Fruit fly (Drosophila melanogaster) whole organism, embryonic: ENCODE data around the gene CG31867.

Source experiments
- CG10147 ChIP-seq: fragments of 200-800 bp; sonication (Bioruptor generic); optimal IDR thresholded peaks from 2 replicates; lab custom pipeline; 2019; ENCODE audit warnings: missing biosample characterization, mild to moderate bottlenecking, missing genetic modification characterization, moderate library complexity
- CG10267 ChIP-seq: fragments of 200-800 bp; sonication (Bioruptor generic); optimal IDR thresholded peaks from 2 replicates; lab custom pipeline; 2018; ENCODE audit warnings: missing biosample characterization, mild to moderate bottlenecking, missing genetic modification characterization, moderate library complexity
- CG10366 ChIP-seq: fragments of 200-800 bp; sonication (Bioruptor generic); IDR thresholded peaks from 2 replicates; pipeline ENCODE4 v1.3.6; 2022; ENCODE audit warnings: missing biosample characterization, missing genetic modification characterization
- CG10431 ChIP-seq: fragments of 200-800 bp; sonication (Bioruptor generic); optimal IDR thresholded peaks from 3 replicates; lab custom pipeline; 2018; ENCODE audit warnings: missing biosample characterization, mild to moderate bottlenecking, missing genetic modification characterization
- CG11247 ChIP-seq: fragments of 200-800 bp; sonication (Bioruptor generic); IDR thresholded peaks from 2 replicates; pipeline ENCODE4 v1.3.6; 2022; ENCODE audit warnings: missing biosample characterization, missing genetic modification characterization
- CG11456 ChIP-seq: fragments of 200-800 bp; sonication (Bioruptor generic); IDR thresholded peaks from 3 replicates; pipeline ENCODE4 v1.3.6; 2022; ENCODE audit warnings: missing biosample characterization, missing genetic modification characterization
- CG11504 ChIP-seq: fragments of 200-800 bp; sonication (Bioruptor generic); optimal IDR thresholded peaks from 3 replicates; lab custom pipeline; 2019; ENCODE audit warnings: missing biosample characterization, mild to moderate bottlenecking, missing genetic modification characterization, moderate library complexity
- CG12299 ChIP-seq: fragments of 200-800 bp; sonication (Bioruptor generic); optimal IDR thresholded peaks from 2 replicates; lab custom pipeline; 2018; ENCODE audit warnings: missing biosample characterization, mild to moderate bottlenecking, missing genetic modification characterization
- CG12659 ChIP-seq: fragments of 200-800 bp; sonication (Bioruptor generic); optimal IDR thresholded peaks from 3 replicates; lab custom pipeline; 2017; ENCODE audit warnings: mild to moderate bottlenecking, missing biosample characterization, missing genetic modification reagents, missing genetic modification characterization
- CG13287 ChIP-seq: fragments of 200-800 bp; sonication (Bioruptor generic); IDR thresholded peaks from 2 replicates; pipeline ENCODE4 v1.3.6; 2022; ENCODE audit warnings: missing biosample characterization, missing genetic modification characterization; ENCODE audit not compliant: partially characterized antibody
- CG14965 ChIP-seq: fragments of 200-800 bp; sonication (Bioruptor generic); optimal IDR thresholded peaks from 2 replicates; lab custom pipeline; 2016; ENCODE audit warnings: missing biosample characterization, missing genetic modification characterization, borderline replicate concordance
- CG1529 ChIP-seq: fragments of 200-800 bp; sonication (Bioruptor generic); optimal IDR thresholded peaks from 3 replicates; lab custom pipeline; 2018; ENCODE audit warnings: missing biosample characterization, missing genetic modification characterization
- CG1603 ChIP-seq: fragments of 200-800 bp; sonication (Bioruptor generic); optimal IDR thresholded peaks from 2 replicates; lab custom pipeline; 2019; ENCODE audit warnings: missing biosample characterization, mild to moderate bottlenecking, missing genetic modification characterization, moderate library complexity
- CG16863 ChIP-seq: fragments of 200-800 bp; sonication (Bioruptor generic); optimal IDR thresholded peaks from 3 replicates; lab custom pipeline; 2016; ENCODE audit warnings: missing biosample characterization, missing genetic modification characterization
- CG17612 ChIP-seq: fragments of 200-800 bp; sonication (Bioruptor generic); IDR thresholded peaks from 2 replicates; pipeline ENCODE4 v1.3.6; 2022; ENCODE audit warnings: missing biosample characterization, missing genetic modification characterization
- CG2199 ChIP-seq: fragments of 200-800 bp; sonication (Bioruptor generic); IDR thresholded peaks from 3 replicates; pipeline ENCODE4 v1.3.6; 2022; ENCODE audit warnings: missing biosample characterization, missing genetic modification characterization
- CG2712 ChIP-seq: fragments of 200-800 bp; optimal IDR thresholded peaks from 3 replicates; lab custom pipeline; 2019; ENCODE audit warnings: missing biosample characterization, mild to moderate bottlenecking, missing genetic modification characterization, moderate library complexity
- CG3726 ChIP-seq: fragments of 200-800 bp; sonication (Bioruptor generic); IDR thresholded peaks from 3 replicates; pipeline ENCODE4, ENCODE4 v1.3.6; 2022; ENCODE audit warnings: missing biosample characterization, missing genetic modification characterization
- CG5245 ChIP-seq: fragments of 200-800 bp; sonication (Bioruptor generic); optimal IDR thresholded peaks from 3 replicates; lab custom pipeline; 2016; ENCODE audit warnings: missing biosample characterization, missing genetic modification characterization
- CG6254 ChIP-seq: fragments of 200-800 bp; sonication (Bioruptor generic); optimal IDR thresholded peaks from 3 replicates; lab custom pipeline; 2017; ENCODE audit warnings: mild to moderate bottlenecking, missing biosample characterization, missing genetic modification reagents, missing genetic modification characterization
- CG7372 ChIP-seq: fragments of 200-800 bp; sonication (Bioruptor generic); IDR thresholded peaks from 2 replicates; pipeline ENCODE4 v1.3.6; 2022; ENCODE audit warnings: missing biosample characterization, missing genetic modification characterization
- CG7839 ChIP-seq: fragments of 200-800 bp; sonication (Bioruptor generic); optimal IDR thresholded peaks from 3 replicates; lab custom pipeline; 2018; ENCODE audit warnings: missing biosample characterization, mild to moderate bottlenecking, missing genetic modification characterization, moderate library complexity
- CG9215 ChIP-seq: fragments of 200-800 bp; sonication (Bioruptor generic); IDR thresholded peaks from 2 replicates; pipeline ENCODE4 v1.3.6; 2022; ENCODE audit warnings: missing biosample characterization, missing genetic modification characterization
- CoRest ChIP-seq: fragments of 200-800 bp; sonication (Bioruptor generic); optimal IDR thresholded peaks from 3 replicates; lab custom pipeline; 2018; ENCODE audit warnings: missing biosample characterization, mild to moderate bottlenecking, missing genetic modification characterization, moderate library complexity
- D19B ChIP-seq: fragments of 200-800 bp; sonication (Bioruptor generic); optimal IDR thresholded peaks from 2 replicates; lab custom pipeline; 2017; ENCODE audit warnings: missing biosample characterization, mild to moderate bottlenecking, missing genetic modification characterization
- Dref ChIP-seq: fragments of 200-800 bp; sonication (Bioruptor generic); IDR thresholded peaks from 2 replicates; pipeline ENCODE4 v1.3.6; 2022; ENCODE audit warnings: missing biosample characterization, missing genetic modification characterization
- HLH3B ChIP-seq: fragments of 200-800 bp; sonication (Bioruptor generic); IDR thresholded peaks from 2 replicates; pipeline ENCODE4 v1.3.6; 2022; ENCODE audit warnings: missing biosample characterization, missing genetic modification characterization
- Med ChIP-seq: fragments of 200-800 bp; sonication (Bioruptor generic); peaks from one replicate; lab custom pipeline; 2016; ENCODE audit warnings: missing biosample characterization, missing genetic modification characterization, mild to moderate bottlenecking, inconsistent platforms, moderate library complexity
- Nf-YA ChIP-seq: fragments of 200-800 bp; sonication (Bioruptor generic); IDR thresholded peaks from 2 replicates; pipeline ENCODE4 v1.3.6; 2022; ENCODE audit warnings: missing biosample characterization, missing genetic modification characterization
- Opbp ChIP-seq: fragments of 200-800 bp; sonication (Bioruptor generic); IDR thresholded peaks from 3 replicates; pipeline ENCODE4 v1.3.6; 2022; ENCODE audit warnings: missing biosample characterization, missing genetic modification characterization; ENCODE audit not compliant: partially characterized antibody
- TFAM ChIP-seq: fragments of 200-800 bp; sonication (Bioruptor generic); optimal IDR thresholded peaks from 2 replicates; lab custom pipeline; 2017; ENCODE audit warnings: missing biosample characterization, missing genetic modification characterization, inconsistent platforms
- Taf1 ChIP-seq: fragments of 200-800 bp; sonication (Bioruptor generic); IDR thresholded peaks from 2 replicates; pipeline ENCODE4 v1.3.6; 2022; ENCODE audit warnings: missing biosample characterization, missing genetic modification characterization
- aop ChIP-seq: fragments of 200-800 bp; sonication (Bioruptor generic); IDR thresholded peaks from 2 replicates; pipeline ENCODE4 v1.3.6; 2022; ENCODE audit warnings: missing biosample characterization, missing genetic modification characterization
- ase ChIP-seq: fragments of 200-800 bp; sonication (Bioruptor generic); IDR thresholded peaks from 3 replicates; pipeline ENCODE4 v1.3.6; 2022; ENCODE audit warnings: missing biosample characterization, missing genetic modification characterization
- bigmax ChIP-seq: fragments of 200-800 bp; sonication (Bioruptor generic); optimal IDR thresholded peaks from 2 replicates; lab custom pipeline; 2018; ENCODE audit warnings: missing biosample characterization, mild to moderate bottlenecking, missing genetic modification characterization
- dan ChIP-seq: fragments of 200-800 bp; sonication (Bioruptor generic); IDR thresholded peaks from 2 replicates; pipeline ENCODE4 v1.3.6; 2022; ENCODE audit warnings: missing biosample characterization, missing genetic modification characterization
- gce ChIP-seq: fragments of 200-800 bp; sonication (Bioruptor generic); IDR thresholded peaks from 3 replicates; pipeline ENCODE4 v1.3.6; 2022; ENCODE audit warnings: missing biosample characterization, missing genetic modification characterization
- gem ChIP-seq: fragments of 200-800 bp; sonication (Bioruptor generic); optimal IDR thresholded peaks from 2 replicates; lab custom pipeline; 2019; ENCODE audit warnings: missing biosample characterization, mild to moderate bottlenecking, missing genetic modification characterization, moderate library complexity
- gro ChIP-seq: fragments of 200-800 bp; sonication (Bioruptor generic); optimal IDR thresholded peaks from 2 replicates; lab custom pipeline; 2016; ENCODE audit warnings: missing biosample characterization, missing genetic modification characterization
- nom ChIP-seq: fragments of 200-800 bp; sonication (Bioruptor generic); optimal IDR thresholded peaks from 2 replicates; lab custom pipeline; 2017; ENCODE audit warnings: missing biosample characterization, missing genetic modification characterization, mild to moderate bottlenecking, moderate library complexity, missing genetic modification reagents
- onecut ChIP-seq: fragments of 200-800 bp; sonication (Bioruptor generic); IDR thresholded peaks from 2 replicates; pipeline ENCODE4 v1.3.6; 2022; ENCODE audit warnings: missing biosample characterization, missing genetic modification characterization
- otp ChIP-seq: fragments of 200-800 bp; sonication (Bioruptor generic); IDR thresholded peaks from 3 replicates; pipeline ENCODE4, ENCODE4 v1.3.6; 2022; ENCODE audit warnings: missing biosample characterization, missing genetic modification characterization
- pnt ChIP-seq: fragments of 200-800 bp; sonication (Bioruptor generic); optimal IDR thresholded peaks from 3 replicates; lab custom pipeline; 2016; ENCODE audit warnings: missing biosample characterization, missing genetic modification characterization
- sd ChIP-seq: fragments of 200-800 bp; sonication (Bioruptor generic); optimal IDR thresholded peaks from 3 replicates; lab custom pipeline; 2018; ENCODE audit warnings: missing biosample characterization, mild to moderate bottlenecking, missing genetic modification characterization, moderate library complexity
- ssp ChIP-seq: fragments of 200-800 bp; sonication (Bioruptor generic); IDR thresholded peaks from 2 replicates; pipeline ENCODE4 v1.3.6; 2022; ENCODE audit warnings: missing biosample characterization, missing genetic modification characterization
- tap ChIP-seq: fragments of 200-800 bp; optimal IDR thresholded peaks from 3 replicates; lab custom pipeline; 2019; ENCODE audit warnings: missing biosample characterization, mild to moderate bottlenecking, missing genetic modification characterization, moderate library complexity
- tin ChIP-seq: fragments of 200-800 bp; sonication (Bioruptor generic); optimal IDR thresholded peaks from 3 replicates; lab custom pipeline; 2016; ENCODE audit warnings: missing biosample characterization, missing genetic modification characterization
- vfl ChIP-seq: fragments of 200-800 bp; sonication (Bioruptor generic); optimal IDR thresholded peaks from 2 replicates; lab custom pipeline; 2016; ENCODE audit warnings: missing biosample characterization, missing genetic modification characterization
- vnd ChIP-seq: fragments of 200-800 bp; sonication (Bioruptor generic); IDR thresholded peaks from 3 replicates; pipeline ENCODE4 v1.3.6; 2022; ENCODE audit warnings: missing biosample characterization, missing genetic modification characterization; ENCODE audit not compliant: partially characterized antibody
- zf30C ChIP-seq: fragments of 200-800 bp; sonication (Bioruptor generic); optimal IDR thresholded peaks from 3 replicates; lab custom pipeline; 2018; ENCODE audit warnings: missing biosample characterization, mild to moderate bottlenecking, missing genetic modification characterization

The CG31867 gene

DNA sequence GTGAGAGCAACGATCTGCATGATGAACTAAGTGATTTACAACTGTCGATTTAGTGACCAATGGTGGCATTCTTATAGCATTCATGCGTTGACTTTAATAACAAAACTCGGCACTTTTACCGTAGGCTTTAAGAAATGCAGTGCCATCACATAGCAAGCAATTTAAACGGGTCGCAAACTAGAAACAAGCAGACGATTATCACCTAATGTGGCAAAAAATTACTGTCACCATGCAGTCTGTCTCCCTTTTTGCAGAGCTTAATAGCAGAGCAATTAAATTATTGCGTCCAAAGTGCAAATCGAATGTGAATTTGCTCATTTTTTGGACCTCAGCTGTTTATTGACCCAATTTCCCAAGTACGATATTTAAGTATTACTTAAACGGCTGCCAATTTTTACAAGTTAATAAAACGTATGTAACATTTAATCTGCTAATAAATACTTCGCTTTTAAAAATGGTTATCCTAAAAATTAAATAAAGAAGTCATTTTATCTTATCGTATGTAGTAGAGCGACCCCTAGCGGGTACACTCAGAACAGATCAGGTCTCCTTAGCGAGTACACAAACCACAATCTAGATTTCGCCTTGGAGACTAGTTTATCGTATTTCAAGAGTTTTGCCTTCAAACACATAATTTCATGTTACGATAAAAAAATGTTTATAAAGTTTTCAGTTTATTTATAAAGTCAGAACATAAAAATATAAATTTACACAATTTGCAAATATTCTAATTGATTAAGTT is 26.6 kb upstream of the CG31867 start, which contains the start of gene Vm32E:
TSS of gene Vm32E (minus strand) at position 51 of the 742 bp plus-strand sequence.
- no peak for TF ChIP-seq tin (GFP tag; lab: Kevin White, UChicago)
- TF ChIP-seq sd (tag; lab: Kevin White, UChicago): no peak
- TF ChIP-seq D19B (GFP tag; lab: Kevin White, UChicago): no peak
- no peak for TF ChIP-seq HLH3B
- no peak for TF ChIP-seq ssp (GFP tag; lab: Robert Waterston, UW)
- no peak for TF ChIP-seq CG3726 (GFP tag; lab: Robert Waterston, UW)
- TF ChIP-seq vnd (GFP tag; lab: Robert Waterston, UW): no peak
- TF ChIP-seq aop (GFP tag; lab: Robert Waterston, UW): no peak
- TF ChIP-seq Opbp (GFP tag; lab: Robert Waterston, UW): 0 out of 3 replicates have a peak, but pooled peaks have one; percentile 24
- TF ChIP-seq CG1529 (GFP tag; lab: Kevin White, UChicago): no peak
- no peak for TF ChIP-seq Dref
- peak; percentile 71 for TF ChIP-seq Med
- no peak for TF ChIP-seq CG10431 (GFP tag; lab: Kevin White, UChicago)
- peak; percentile 16 for TF ChIP-seq gem (tag; lab: Kevin White, UChicago)
- no peak for TF ChIP-seq CG10267 (tag; lab: Kevin White, UChicago)
- no peak for TF ChIP-seq vfl
- no peak for TF ChIP-seq ase (GFP tag; lab: Robert Waterston, UW)
- TF ChIP-seq CG11456 (GFP tag; lab: Robert Waterston, UW): no peak
- TF ChIP-seq CG10366 (GFP tag; lab: Robert Waterston, UW): no peak
- peak; percentile 18 for TF ChIP-seq CG7839 (tag; lab: Kevin White, UChicago)
- TF ChIP-seq CG14965 (GFP tag; lab: Kevin White, UChicago): no peak
- TF ChIP-seq gro (GFP tag; lab: Kevin White, UChicago): no peak
- peak; percentile 38 for TF ChIP-seq CG1603 (tag; lab: Kevin White, UChicago)
- TF ChIP-seq CG13287 (GFP tag; lab: Robert Waterston, UW): peak; percentile 39; the same call in 1 of the 2 replicates
- no peak for TF ChIP-seq pnt (GFP tag; lab: Kevin White, UChicago)
- no peak for TF ChIP-seq nom (GFP tag; lab: Kevin White, UChicago)
- TF ChIP-seq onecut (GFP tag; lab: Robert Waterston, UW): no peak
- no peak for TF ChIP-seq otp (GFP tag; lab: Robert Waterston, UW)
- TF ChIP-seq CG16863: no peak
- no peak for TF ChIP-seq dan
- TF ChIP-seq CG12299: no peak
- TF ChIP-seq gce (GFP tag; lab: Robert Waterston, UW): no peak
- TF ChIP-seq tap (tag; lab: Kevin White, UChicago): no peak
- TF ChIP-seq CG11504: peak; percentile 62
- no peak for TF ChIP-seq Nf-YA
- TF ChIP-seq zf30C (GFP tag; lab: Kevin White, UChicago): no peak
- no peak for TF ChIP-seq bigmax (GFP tag; lab: Kevin White, UChicago)
- TF ChIP-seq CG6254: no peak
- no peak for TF ChIP-seq TFAM
- no peak for TF ChIP-seq CG10147
- TF ChIP-seq CG11247 (GFP tag; lab: Robert Waterston, UW): no peak
- TF ChIP-seq CG5245: no peak
- peak; percentile 16 for TF ChIP-seq CG2712
- TF ChIP-seq CG17612 (GFP tag; lab: Robert Waterston, UW): no peak
- TF ChIP-seq CoRest (tag; lab: Kevin White, UChicago): no peak
- 0 out of 3 replicates have a peak, but pooled peaks have one; percentile 69 for TF ChIP-seq CG2199 (GFP tag; lab: Robert Waterston, UW)
- TF ChIP-seq CG9215: no peak
- TF ChIP-seq CG7372: no peak
- TF ChIP-seq Taf1 (GFP tag; lab: Robert Waterston, UW): no peak
- TF ChIP-seq CG12659: no peak
